Worm (Caenorhabditis elegans): ENCODE data around the gene C25H3.14.
A peak's percentile ranks its signal among the peaks of the same experiment; 100 is the strongest.

Gene C25H3.14

DNA sequence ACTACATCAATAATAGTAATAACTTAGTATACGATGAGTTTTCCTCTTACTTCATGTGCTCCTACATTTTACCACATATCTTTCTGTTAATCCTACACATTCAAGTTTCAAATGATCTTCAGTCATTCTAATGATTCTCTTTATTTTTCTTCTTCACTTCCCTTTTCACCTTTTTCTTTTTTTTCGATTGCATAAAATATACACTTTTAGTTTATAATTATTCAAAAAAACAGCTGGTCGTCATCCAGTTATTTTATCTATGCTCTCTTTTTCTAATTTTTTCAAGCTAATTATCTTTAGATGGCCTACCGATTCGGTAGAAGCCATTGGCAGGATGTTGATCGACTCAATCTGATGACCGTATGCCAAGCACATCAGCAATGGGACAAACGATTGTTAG is 40.7 kb upstream of the C25H3.14 start, which contains the start of gene F59E12.1:
Gene F59E12.1 (plus strand): TSS at position 301 of the 400 bp plus-strand sequence.
- TF ChIP-seq hmg-11 (tag; optimal IDR thresholded peaks at IDR 0.05) (no peak), mdl-1 (tag; optimal IDR thresholded peaks at IDR 0.05) (no peak)

DNA sequence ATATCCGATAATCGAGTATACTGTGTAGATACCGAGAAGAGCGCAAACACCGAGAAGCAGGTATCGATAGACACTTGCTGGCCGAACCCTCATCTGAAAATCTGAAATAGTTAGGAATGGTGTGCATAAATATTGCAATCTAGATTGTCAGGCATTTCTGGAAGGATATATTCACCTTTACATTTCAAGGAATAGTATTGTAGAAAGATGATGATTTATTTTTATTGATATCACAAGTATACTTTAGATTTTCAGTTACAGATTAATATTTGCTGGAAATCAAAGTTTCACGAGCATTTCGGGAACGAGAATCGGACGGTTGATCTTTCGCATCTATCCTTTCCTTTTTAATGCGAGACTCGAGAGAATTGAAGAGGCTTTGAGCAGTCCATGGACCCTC is 35.2 kb upstream of the C25H3.14 start, which contains the start of gene fut-3:
Gene fut-3 (minus strand): TSS at position 101 of the 400 bp plus-strand sequence.
- TF ChIP-seq jun-1 (tag; optimal IDR thresholded peaks at IDR 0.05) (no peak), sea-2 (GFP tag; optimal IDR thresholded peaks at IDR 0.05) (no peak), ceh-82 (tag; optimal IDR thresholded peaks at IDR 0.05) (no peak), ama-1 (optimal IDR thresholded peaks at IDR 0.05) (no peak), nhr-76 (tag; optimal IDR thresholded peaks at IDR 0.05) (no peak), nhr-28 (tag; optimal IDR thresholded peaks at IDR 0.05) (no peak), ceh-16 (tag; optimal IDR thresholded peaks at IDR 0.05) (no peak), elt-1 (tag; optimal IDR thresholded peaks at IDR 0.05) (no peak), R02D3.7 (tag; optimal IDR thresholded peaks at IDR 0.05) (no peak), daf-12 (tag; optimal IDR thresholded peaks at IDR 0.05) (no peak), nhr-67 (tag; optimal IDR thresholded peaks at IDR 0.05) (no peak), egl-5 (tag; optimal IDR thresholded peaks at IDR 0.05) (no peak), unc-39 (tag; optimal IDR thresholded peaks at IDR 0.05) (no peak), ceh-9 (tag; optimal IDR thresholded peaks at IDR 0.05) (no peak), lin-39 (tag; optimal IDR thresholded peaks at IDR 0.05) (no peak), aly-2 (tag; optimal IDR thresholded peaks at IDR 0.05) (no peak), nhr-237 (tag; optimal IDR thresholded peaks at IDR 0.05) (no peak)

DNA sequence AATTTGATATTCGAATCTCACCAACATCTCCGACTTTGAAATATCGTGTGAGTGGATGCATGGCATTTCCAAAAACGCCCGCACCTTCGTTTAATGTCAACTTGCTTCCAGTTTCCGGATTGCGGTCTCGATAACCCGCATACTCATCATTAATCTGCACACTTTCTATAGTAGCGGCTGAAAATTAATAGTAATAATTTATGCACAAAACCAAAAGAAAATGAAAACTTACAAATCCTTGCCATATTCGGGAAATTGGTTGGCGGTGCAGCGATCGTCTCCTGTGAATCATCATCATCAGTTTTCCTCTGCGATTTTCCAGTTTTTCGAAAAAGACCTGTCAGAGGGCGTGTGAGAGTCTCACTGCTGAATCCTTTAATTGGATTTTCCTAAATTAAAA is 34.7 kb upstream of the C25H3.14 start:
- TF ChIP-seq nfya-1 (tag; optimal IDR thresholded peaks at IDR 0.05; ENCODE audit: insufficient read depth) (no peak), nhr-11 (tag; optimal IDR thresholded peaks at IDR 0.05) (no peak), skn-1 (tag; optimal IDR thresholded peaks at IDR 0.05) (no peak), tbx-2 (tag; optimal IDR thresholded peaks at IDR 0.05) (no peak), zag-1 (tag; optimal IDR thresholded peaks at IDR 0.05) (no peak), nhr-23 (tag; optimal IDR thresholded peaks at IDR 0.05) (no peak), fkh-10 (GFP tag; optimal IDR thresholded peaks at IDR 0.05) (no peak), nhr-237 (tag; optimal IDR thresholded peaks at IDR 0.05) (no peak), lsy-12 (tag; optimal IDR thresholded peaks at IDR 0.05) (no peak), lin-15B (tag; optimal IDR thresholded peaks at IDR 0.05) (no peak), ceh-82 (tag; optimal IDR thresholded peaks at IDR 0.05) (no peak), nhr-76 (tag; optimal IDR thresholded peaks at IDR 0.05) (no peak), mdl-1 (tag; optimal IDR thresholded peaks at IDR 0.05) (no peak), hmg-11 (tag; optimal IDR thresholded peaks at IDR 0.05) (no peak), lin-39 (tag; optimal IDR thresholded peaks at IDR 0.05) (no peak), nhr-43 (tag; optimal IDR thresholded peaks at IDR 0.05; ENCODE audit: poor library complexity, severe bottlenecking) (no peak), elt-2 (tag; optimal IDR thresholded peaks at IDR 0.05) (no peak), aly-2 (tag; optimal IDR thresholded peaks at IDR 0.05) (no peak), fos-1 (tag; optimal IDR thresholded peaks at IDR 0.05) (no peak), ama-1 (optimal IDR thresholded peaks at IDR 0.05) (no peak)

DNA sequence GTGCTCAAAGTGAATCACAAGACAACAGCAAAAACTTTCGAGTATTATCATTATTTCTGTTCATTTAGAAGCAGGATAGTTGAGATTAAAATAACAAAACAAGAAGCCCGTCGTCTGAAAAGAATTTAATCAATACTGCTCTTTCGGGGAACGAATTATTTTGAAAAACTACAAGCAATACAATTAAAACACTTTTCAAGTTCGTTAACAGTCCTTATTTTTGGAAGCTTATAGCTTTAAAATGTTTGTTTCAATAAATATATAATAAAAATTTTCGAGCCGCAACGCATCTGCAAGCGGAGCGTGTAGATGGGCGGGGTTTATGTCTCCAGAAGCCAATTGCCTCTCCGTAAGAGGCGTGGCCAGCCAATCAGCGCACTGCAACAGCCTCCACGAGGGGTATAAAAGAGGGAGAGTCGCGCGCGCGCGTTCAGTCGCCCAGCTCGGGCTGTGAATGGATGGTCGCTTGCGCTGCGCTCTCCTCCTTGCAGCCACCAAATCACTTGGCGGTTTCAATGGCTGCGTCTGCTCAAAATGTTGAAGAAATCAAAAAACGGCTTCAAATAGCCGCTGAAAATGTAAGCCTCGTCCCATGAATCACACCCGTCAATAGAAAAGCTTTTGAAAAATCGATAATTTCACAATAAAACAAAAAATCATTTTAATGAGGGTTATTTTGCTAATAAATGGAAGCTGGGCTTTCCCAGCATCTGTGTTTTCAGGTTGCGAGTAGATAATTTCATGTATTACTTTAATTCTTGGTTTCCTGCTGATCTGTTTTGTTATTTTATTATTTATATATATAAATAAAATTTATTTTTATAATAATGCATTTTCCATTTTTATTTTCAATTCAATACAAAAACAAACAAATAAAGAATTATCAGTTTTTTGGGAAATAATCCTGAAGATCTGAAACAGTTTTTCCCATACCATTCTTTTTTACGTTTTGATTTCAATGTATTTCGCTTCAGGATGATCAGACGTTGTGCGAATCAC is 33.9 kb upstream of the C25H3.14 start, which contains the start of the genes ift-43 and mdt-26:
Gene ift-43 (minus strand): TSS at position 51 of the 999 bp plus-strand sequence.
Gene mdt-26 (plus strand): TSS at position 446 of the 999 bp plus-strand sequence.
- TF ChIP-seq ceh-28 (tag; optimal IDR thresholded peaks at IDR 0.05) (peak; percentile 83), unc-39 (tag; optimal IDR thresholded peaks at IDR 0.05) (no peak), egl-5 (tag; optimal IDR thresholded peaks at IDR 0.05) (peak; percentile 60), lsy-12 (tag; optimal IDR thresholded peaks at IDR 0.05) (peak; percentile 74), nfya-1 (tag; optimal IDR thresholded peaks at IDR 0.05; ENCODE audit: insufficient read depth) (peak; percentile 100), ztf-4 (tag; optimal IDR thresholded peaks at IDR 0.05) (peak; percentile 56), nhr-11 (tag; optimal IDR thresholded peaks at IDR 0.05) (no peak), elt-3 (tag; optimal IDR thresholded peaks at IDR 0.05) (no peak), pqm-1 (tag; optimal IDR thresholded peaks at IDR 0.05) (peak; percentile 2), snpc-4 (tag; optimal IDR thresholded peaks at IDR 0.05) (peak; percentile 49), jun-1 (tag; optimal IDR thresholded peaks at IDR 0.05) (peak; percentile 36), nhr-237 (tag; optimal IDR thresholded peaks at IDR 0.05) (no peak), fos-1 (tag; optimal IDR thresholded peaks at IDR 0.05) (no peak), fkh-10 (GFP tag; optimal IDR thresholded peaks at IDR 0.05) (peak; percentile 19), mdl-1 (tag; optimal IDR thresholded peaks at IDR 0.05) (peak; percentile 46), ceh-82 (tag; optimal IDR thresholded peaks at IDR 0.05) (no peak), nhr-77 (tag; optimal IDR thresholded peaks at IDR 0.05) (no peak), mml-1 (tag; optimal IDR thresholded peaks at IDR 0.05) (no peak), tbx-2 (tag; optimal IDR thresholded peaks at IDR 0.05) (peak; percentile 67), lin-39 (tag; optimal IDR thresholded peaks at IDR 0.05) (peak; percentile 98), fkh-2 (tag; optimal IDR thresholded peaks at IDR 0.05) (no peak), ZK546.5 (tag; optimal IDR thresholded peaks at IDR 0.05) (no peak), unc-62 (GFP tag; optimal IDR thresholded peaks at IDR 0.05) (peak; percentile 10), nhr-23 (tag; optimal IDR thresholded peaks at IDR 0.05) (peak; percentile 49), nhr-12 (tag; optimal IDR thresholded peaks at IDR 0.05) (no peak), nhr-67 (tag; optimal IDR thresholded peaks at IDR 0.05) (no peak), pha-4 (tag; optimal IDR thresholded peaks at IDR 0.05) (peak; percentile 73), nhr-25 (tag; optimal IDR thresholded peaks at IDR 0.05) (peak; percentile 80)
